Fruit fly (Drosophila melanogaster) whole organism: ENCODE measurements around the gene Ilp3.

ENCODE experiments used
- CG8478 ChIP-seq: fragments of >200 bp; optimal IDR thresholded peaks from 2 replicates; lab custom pipeline; 2018; ENCODE audit warnings: inconsistent platforms
- Dll ChIP-seq: fragments of >200 bp; optimal IDR thresholded peaks from 2 replicates; lab custom pipeline; 2017
- EcR ChIP-seq, 2 experiments: fragments of >200 bp; optimal IDR thresholded peaks; 2 replicates each; lab custom pipeline; 2017; ENCODE audit warnings: missing biosample characterization in 2 of 2, missing genetic modification characterization in 2 of 2, missing genetic modification reagents in 2 of 2
- pan ChIP-seq: fragments of >200 bp; optimal IDR thresholded peaks from 2 replicates; lab custom pipeline; 2017
- psq ChIP-seq: fragments of >200 bp; optimal IDR thresholded peaks from 2 replicates; lab custom pipeline; 2017
- usp ChIP-seq: fragments of >200 bp; optimal IDR thresholded peaks from 2 replicates; lab custom pipeline; 2017; ENCODE audit warnings: missing biosample characterization, missing genetic modification characterization, mixed read lengths

Gene Ilp3

DNA sequence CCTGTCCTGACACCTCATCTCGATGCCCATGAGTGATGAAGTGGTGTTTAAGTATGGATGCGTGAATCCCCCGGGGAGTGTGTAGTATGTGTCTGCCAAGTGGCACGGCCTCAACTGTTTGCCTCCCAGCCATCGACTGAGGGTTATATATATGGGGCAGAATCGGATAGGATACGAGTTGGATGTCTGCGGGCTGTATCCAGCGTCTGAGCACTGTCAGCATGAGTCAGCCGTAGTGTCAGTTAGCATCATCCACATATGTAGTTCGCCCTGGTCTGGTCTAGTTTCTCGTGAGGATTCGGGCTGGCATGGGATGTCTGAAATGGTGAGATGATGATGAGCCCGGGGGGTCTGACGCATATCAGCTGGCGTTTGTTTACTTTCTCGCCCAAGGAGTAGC lies at the start of gene Ilp3:
TSS of gene Ilp3 (minus strand) at position 101 of the 400 bp plus-strand sequence.
- TF ChIP-seq psq (lab: Kevin White, UChicago) (no peak), Dll (lab: Kevin White, UChicago) (no peak), usp (no peak), EcR (GFP tag; optimal IDR thresholded peaks at IDR 0.05; lab: Kevin White, UChicago) (no peak), CG8478 (lab: Kevin White, UChicago) (no peak), pan (no peak)

- TF ChIP-seq EcR (GFP tag; optimal IDR thresholded peaks at IDR 0.05; lab: Kevin White, UChicago) = no peak
- no peak for TF ChIP-seq usp
- TF ChIP-seq Dll (lab: Kevin White, UChicago) = no peak
- TF ChIP-seq psq (lab: Kevin White, UChicago) = no peak
These were observed 49.2 kb upstream of the Ilp3 start for dm6 chr3L:9851000-9851671.

DNA sequence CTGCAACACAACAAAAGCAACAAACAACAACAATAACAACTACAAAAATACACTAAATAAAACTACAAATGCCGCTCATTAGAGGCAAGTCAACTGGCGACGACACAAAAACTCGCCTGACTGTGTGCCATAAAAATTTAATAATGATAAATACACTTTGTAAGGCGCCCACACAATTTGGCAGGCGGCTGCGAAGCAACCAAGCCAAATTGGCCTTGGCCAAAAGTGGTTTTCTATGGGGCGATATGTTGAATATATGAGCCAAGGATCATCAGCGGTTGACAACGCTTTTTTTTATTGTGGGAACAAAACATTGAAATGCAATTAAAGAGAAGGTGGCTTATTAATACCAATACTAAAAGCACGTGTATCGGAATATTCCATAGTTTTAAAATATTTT lies 48.2 kb upstream of the Ilp3 start:
- TF ChIP-seq pan (no peak), CG8478 (lab: Kevin White, UChicago) (no peak), Dll (lab: Kevin White, UChicago) (no peak), usp (no peak), psq (lab: Kevin White, UChicago) (no peak), EcR (GFP tag; optimal IDR thresholded peaks at IDR 0.05; lab: Kevin White, UChicago) (no peak)

dm6 chr3L:9848744-9849143 lies 46.8 kb upstream of the Ilp3 start:
- TF ChIP-seq usp (no peak), Dll (lab: Kevin White, UChicago) (no peak), CG8478 (lab: Kevin White, UChicago) (no peak), psq (lab: Kevin White, UChicago) (no peak), pan (no peak), EcR (GFP tag; optimal IDR thresholded peaks at IDR 0.05; lab: Kevin White, UChicago) (no peak)

DNA sequence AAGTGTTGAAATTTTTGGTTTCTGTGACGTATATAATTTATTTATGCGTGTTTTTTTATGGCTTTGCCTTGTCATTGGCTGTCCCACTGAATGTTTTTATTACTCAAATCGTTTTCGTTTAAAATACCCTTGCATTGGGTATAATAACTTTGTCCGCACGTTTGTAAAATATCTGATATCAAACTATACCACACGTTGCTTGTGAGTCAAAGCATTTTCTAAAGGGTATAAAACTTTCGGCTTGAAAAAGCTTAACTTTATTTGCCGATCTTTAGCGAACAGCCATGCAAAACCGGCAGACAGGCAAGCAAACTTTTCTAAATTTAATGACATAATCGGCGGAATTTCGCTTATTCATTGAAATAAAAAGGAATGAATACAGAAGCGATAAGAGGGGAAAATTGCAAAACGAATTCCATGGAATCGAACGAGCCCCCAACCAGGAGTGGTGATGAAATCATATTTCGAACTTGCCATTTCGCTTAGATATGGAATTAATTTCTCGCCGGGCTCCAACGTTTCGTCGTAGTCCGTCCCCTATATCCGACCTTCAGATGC lies 45.6 kb upstream of the Ilp3 start:
- TF ChIP-seq CG8478 (lab: Kevin White, UChicago) (no peak), pan (no peak), psq (lab: Kevin White, UChicago) (no peak), usp (no peak), Dll (lab: Kevin White, UChicago) (no peak), EcR (GFP tag; optimal IDR thresholded peaks at IDR 0.05; lab: Kevin White, UChicago) (no peak)

dm6 chr3L:9846577-9847342 lies 44.8 kb upstream of the Ilp3 start:
- TF ChIP-seq Dll (lab: Kevin White, UChicago) = no peak
- no peak for TF ChIP-seq CG8478 (lab: Kevin White, UChicago)
- TF ChIP-seq pan = no peak
- TF ChIP-seq EcR (GFP tag; optimal IDR thresholded peaks at IDR 0.05; lab: Kevin White, UChicago) = no peak

dm6 chr3L:9845980-9846538 lies 44.1 kb upstream of the Ilp3 start:
- TF ChIP-seq psq (lab: Kevin White, UChicago) (no peak), pan (no peak), CG8478 (lab: Kevin White, UChicago) (no peak), EcR (GFP tag; optimal IDR thresholded peaks at IDR 0.05; lab: Kevin White, UChicago) (no peak), Dll (lab: Kevin White, UChicago) (no peak), usp (no peak)

DNA sequence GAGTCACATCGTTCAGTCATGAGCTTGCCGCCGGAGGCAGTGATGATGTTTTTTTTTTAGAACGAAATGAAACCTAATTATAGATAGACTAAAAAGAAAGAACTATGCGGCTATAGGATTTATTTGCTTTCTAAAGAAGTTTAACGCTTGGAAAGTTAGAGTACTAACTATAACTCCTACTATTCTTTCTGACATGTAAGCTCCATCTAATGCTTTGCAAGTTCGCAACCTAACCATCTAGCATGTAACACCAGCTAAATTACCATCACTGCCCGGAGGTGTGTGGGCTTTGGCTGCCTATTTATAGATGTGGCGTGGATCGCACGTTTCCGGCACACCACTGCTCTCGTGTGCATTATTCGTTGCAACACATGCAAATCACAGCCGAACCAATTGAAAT lies 40.1 kb upstream of the Ilp3 start:
- TF ChIP-seq psq (lab: Kevin White, UChicago) = no peak
- TF ChIP-seq pan = no peak
- no peak for TF ChIP-seq Dll (lab: Kevin White, UChicago)
- TF ChIP-seq EcR (GFP tag; optimal IDR thresholded peaks at IDR 0.05; lab: Kevin White, UChicago) = no peak
- no peak for TF ChIP-seq CG8478 (lab: Kevin White, UChicago)
- no peak for TF ChIP-seq usp

dm6 chr3L:9840710-9841109 lies 38.8 kb upstream of the Ilp3 start:
- TF ChIP-seq usp (no peak), psq (lab: Kevin White, UChicago) (no peak), CG8478 (lab: Kevin White, UChicago) (no peak)

DNA sequence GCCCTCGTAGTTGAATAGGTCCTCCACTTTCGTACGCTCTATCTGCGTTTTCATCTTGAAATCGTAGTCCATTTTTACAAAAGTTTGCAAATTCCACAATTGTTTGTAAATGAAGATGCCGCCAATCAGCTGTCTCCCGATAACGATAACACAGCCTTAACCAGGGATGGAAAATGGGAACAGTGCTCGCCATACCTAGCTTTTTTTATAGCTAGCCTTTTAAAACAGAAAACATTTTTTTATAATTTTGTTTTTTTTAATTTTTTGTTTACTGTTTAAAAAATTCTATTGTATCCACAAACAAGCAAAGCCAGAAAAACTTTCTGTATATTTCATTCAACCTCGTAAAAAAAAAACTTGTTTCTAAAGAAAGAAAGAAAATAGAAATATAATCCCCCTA lies 36.6 kb upstream of the Ilp3 start, which contains the start of gene Cdk8:
TSS of gene Cdk8 (minus strand) at position 137 of the 400 bp plus-strand sequence.
- TF ChIP-seq usp (no peak), EcR (GFP tag; optimal IDR thresholded peaks at IDR 0.05; lab: Kevin White, UChicago) (no peak), Dll (lab: Kevin White, UChicago) (no peak), pan (no peak)

dm6 chr3L:9837053-9837452 lies 35.1 kb upstream of the Ilp3 start:
- TF ChIP-seq Dll (lab: Kevin White, UChicago) (no peak), EcR (GFP tag; optimal IDR thresholded peaks at IDR 0.05; lab: Kevin White, UChicago) (no peak), CG8478 (lab: Kevin White, UChicago) (no peak), psq (lab: Kevin White, UChicago) (no peak)

DNA sequence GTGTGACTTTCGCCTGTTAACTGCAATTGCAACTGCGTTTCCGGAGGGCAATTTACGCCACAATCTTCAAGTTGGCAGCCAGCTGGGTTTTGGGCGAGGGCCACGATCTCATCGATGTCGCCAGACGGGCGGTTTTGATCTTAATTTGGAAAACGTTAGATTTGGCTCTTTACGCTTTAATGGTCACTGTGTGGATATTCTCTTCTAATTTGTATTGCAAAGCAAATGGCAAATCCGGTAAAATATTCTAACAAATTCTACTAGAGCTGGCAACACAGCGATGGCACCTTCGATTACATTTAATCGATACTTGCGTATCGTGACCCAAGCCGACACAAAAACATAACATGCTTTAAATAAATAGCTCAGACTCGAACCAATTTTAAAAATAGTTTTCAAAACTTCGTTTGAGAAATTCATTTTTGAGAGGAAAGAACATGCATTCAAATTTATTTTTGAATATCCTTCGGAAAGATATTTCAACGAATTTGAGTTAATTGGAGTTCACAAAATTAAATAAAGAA lies 34.7 kb upstream of the Ilp3 start, which contains the start of gene I-2:
TSS of gene I-2 (minus strand) at position 282 of the 524 bp plus-strand sequence.
- no peak for TF ChIP-seq CG8478 (lab: Kevin White, UChicago)
- TF ChIP-seq psq (lab: Kevin White, UChicago) = no peak
- TF ChIP-seq usp = no peak
- no peak for TF ChIP-seq Dll (lab: Kevin White, UChicago)
- no peak for TF ChIP-seq EcR (GFP tag; optimal IDR thresholded peaks at IDR 0.05; lab: Kevin White, UChicago)
- no peak for TF ChIP-seq pan
